Fruit fly (Drosophila melanogaster) whole organism, adult: Measurements from ENCODE around the gene Nhe3.

ENCODE experiments used
- CG11617 ChIP-seq: fragments of 200-800 bp; sonication (Bioruptor generic); optimal IDR thresholded peaks from 2 replicates; lab custom pipeline; 2017; ENCODE audit warnings: mild to moderate bottlenecking, missing biosample characterization, missing genetic modification reagents, missing genetic modification characterization
- CG12768 ChIP-seq: fragments of 200-800 bp; sonication (Bioruptor generic); optimal IDR thresholded peaks from 2 replicates; lab custom pipeline; 2017; ENCODE audit warnings: missing biosample characterization, missing genetic modification characterization, mild to moderate bottlenecking, moderate library complexity, missing genetic modification reagents
- CG33017 ChIP-seq: fragments of 200-800 bp; sonication (Bioruptor generic); optimal IDR thresholded peaks from 2 replicates; lab custom pipeline; 2018; ENCODE audit warnings: missing biosample characterization, mild to moderate bottlenecking, missing genetic modification characterization, moderate library complexity
- CG7101 ChIP-seq: fragments of 200-800 bp; sonication (Bioruptor generic); optimal IDR thresholded peaks from 2 replicates; lab custom pipeline; 2018; ENCODE audit warnings: missing biosample characterization, mild to moderate bottlenecking, missing genetic modification characterization, moderate library complexity
- Mnt ChIP-seq: fragments of 200-800 bp; sonication (Bioruptor generic); optimal IDR thresholded peaks from 2 replicates; lab custom pipeline; 2016; ENCODE audit warnings: missing biosample characterization, mild to moderate bottlenecking, missing genetic modification characterization
- kay ChIP-seq: fragments of 200-800 bp; sonication (Bioruptor generic); peaks from one replicate; lab custom pipeline; 2016; ENCODE audit warnings: missing biosample characterization, missing genetic modification characterization, borderline replicate concordance
- toe ChIP-seq: fragments of 200-800 bp; sonication (Bioruptor generic); optimal IDR thresholded peaks from 2 replicates; lab custom pipeline; 2016; ENCODE audit warnings: missing biosample characterization, missing genetic modification characterization

- TF ChIP-seq CG33017 (tag; lab: Kevin White, UChicago) (no peak), CG12768 (GFP tag; lab: Kevin White, UChicago) (no peak), toe (GFP tag; lab: Kevin White, UChicago) (no peak), CG11617 (GFP tag; lab: Kevin White, UChicago) (no peak), kay (no peak), CG7101 (tag; lab: Kevin White, UChicago) (no peak), Mnt (GFP tag; lab: Kevin White, UChicago) (no peak)
Observed at dm6 chr2L:6721710-6722109, 37.5 kb upstream of the Nhe3 start.
